Fruit fly (Drosophila melanogaster) whole organism, wandering third instar larva: ENCODE data around the gene CG45207.

Experiments used
- OdsH ChIP-seq: fragments of 200-800 bp; sonication (Bioruptor generic); optimal IDR thresholded peaks from 2 replicates; lab custom pipeline; 2016; ENCODE audit warnings: missing biosample characterization, mild to moderate bottlenecking, missing genetic modification characterization
- dmrt93B ChIP-seq: fragments of 200-800 bp; sonication (Bioruptor generic); optimal IDR thresholded peaks from 2 replicates; lab custom pipeline; 2018; ENCODE audit warnings: missing biosample characterization, mild to moderate bottlenecking, missing genetic modification characterization

DNA sequence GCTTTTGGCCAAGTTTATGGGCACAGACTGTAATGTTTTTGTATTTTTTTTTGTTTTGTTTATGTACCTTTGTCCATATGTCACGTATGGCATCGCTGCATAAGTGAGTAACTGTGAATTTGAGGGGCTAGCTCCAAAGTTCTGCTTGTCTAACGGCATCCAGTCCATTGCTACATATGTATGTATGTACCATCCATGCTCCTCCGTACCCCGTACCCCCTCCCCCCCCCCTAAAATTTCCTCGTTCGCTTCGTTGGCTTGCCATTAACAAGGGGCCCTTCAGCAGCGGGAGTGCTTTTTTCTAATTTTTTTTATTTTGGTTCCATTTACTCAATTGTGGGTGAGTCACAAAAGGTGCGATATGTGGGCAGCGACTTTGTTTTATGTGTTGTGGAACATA lies 39.0 kb upstream of the CG45207 start:
- no peak for TF ChIP-seq OdsH
- no peak for TF ChIP-seq dmrt93B
